Fruit fly (Drosophila melanogaster): ENCODE data around the gene CG3285.

The CG3285 gene

dm6 chr2L:3338566-3339215 lies 8.0 kb downstream of the CG3285 start (continued):
- TF ChIP-seq odd (GFP tag; optimal IDR thresholded peaks at IDR 0.05) (peak; percentile 24), NC2α (GFP tag; optimal IDR thresholded peaks at IDR 0.05) (peak; percentile 73), Usf (GFP tag; optimal IDR thresholded peaks at IDR 0.05) (peak; percentile 9), tx (GFP tag; optimal IDR thresholded peaks at IDR 0.05) (peak; percentile 74), fu2 (GFP tag; optimal IDR thresholded peaks at IDR 0.05) (peak; percentile 38), CG10274 (GFP tag; optimal IDR thresholded peaks at IDR 0.05) (no peak), prd (optimal IDR thresholded peaks at IDR 0.05) (no peak), prd (GFP tag; IDR thresholded peaks at IDR 0.05) (peak; percentile 89), CG11247 (GFP tag; IDR thresholded peaks at IDR 0.05) (peak; percentile 62), pita (GFP tag; optimal IDR thresholded peaks at IDR 0.05) (no peak), YL-1 (GFP tag; optimal IDR thresholded peaks at IDR 0.05) (no peak), Hr51 (GFP tag; optimal IDR thresholded peaks at IDR 0.05) (peak in 1 of 2 experiments; percentile 15), tgo (GFP tag; IDR thresholded peaks at IDR 0.05) (peak; percentile 65), sna (GFP tag; IDR thresholded peaks at IDR 0.05; ENCODE audit: partially characterized antibody) (no peak), en (GFP tag; optimal IDR thresholded peaks at IDR 0.05) (peak; percentile 71), ac (GFP tag; optimal IDR thresholded peaks at IDR 0.05) (no peak), ci (GFP tag; IDR thresholded peaks at IDR 0.05) (peak; percentile 94), dati (GFP tag; IDR thresholded peaks at IDR 0.05) (peak; percentile 59; the same call in 1 of the 2 replicates), CG17359 (tag; optimal IDR thresholded peaks at IDR 0.05) (peak; percentile 80), Hey (tag; optimal IDR thresholded peaks at IDR 0.05) (no peak), pho (GFP tag; optimal IDR thresholded peaks at IDR 0.05) (peak; percentile 38), jumu (GFP tag; optimal IDR thresholded peaks at IDR 0.05) (peak; percentile 88), chif (GFP tag; optimal IDR thresholded peaks at IDR 0.05) (peak; percentile 90 to 93), wdn (GFP tag; IDR thresholded peaks at IDR 0.05) (peak; percentile 30; the same call in 1 of the 2 replicates), rib (GFP tag; IDR thresholded peaks at IDR 0.05) (no peak), CHES-1-like (GFP tag; optimal IDR thresholded peaks at IDR 0.05) (peak; percentile 45), CG14441 (GFP tag; IDR thresholded peaks at IDR 0.05) (0 out of 2 replicates have a peak, but pooled peaks have one; percentile 51), usp (GFP tag; optimal IDR thresholded peaks at IDR 0.05) (no peak), ranshi (GFP tag; IDR thresholded peaks at IDR 0.05) (peak; percentile 68; the same call in 1 of the 2 replicates), wor (GFP tag; IDR thresholded peaks at IDR 0.05) (peak; percentile 70), CG11085 (GFP tag; IDR thresholded peaks at IDR 0.05) (no peak; the same call in 1 of the 2 replicates), CG1603 (tag; optimal IDR thresholded peaks at IDR 0.05) (peak; percentile 93), lab (GFP tag; optimal IDR thresholded peaks at IDR 0.05) (peak; percentile 67), pnt (GFP tag; optimal IDR thresholded peaks at IDR 0.05) (peak; percentile 89), NK7.1 (GFP tag; optimal IDR thresholded peaks at IDR 0.05) (peak; percentile 35), NC2β (GFP tag; optimal IDR thresholded peaks at IDR 0.05) (peak; percentile 90), CG1792 (GFP tag; optimal IDR thresholded peaks at IDR 0.05) (peak; percentile 63), CG17186 (GFP tag; optimal IDR thresholded peaks at IDR 0.05) (peak; percentile 58), ro (GFP tag; IDR thresholded peaks at IDR 0.05) (peak; percentile 66; the same call in 1 of the 2 replicates)

dm6 chr2L:3339420-3339819 lies 8.7 kb downstream of the CG3285 start:
- TF ChIP-seq klu (GFP tag; IDR thresholded peaks at IDR 0.05), result peak; percentile 17; the same call in 1 of the 2 replicates
- TF ChIP-seq gce (GFP tag; IDR thresholded peaks at IDR 0.05), result peak; percentile 43; the same call in 1 of the 3 replicates
- no peak for TF ChIP-seq ERR (GFP tag; optimal IDR thresholded peaks at IDR 0.05)
- TF ChIP-seq psq (GFP tag; optimal IDR thresholded peaks at IDR 0.05), result no peak
- TF ChIP-seq CG11696 (GFP tag; IDR thresholded peaks at IDR 0.05), result no peak
- TF ChIP-seq CG13894 (tag; optimal IDR thresholded peaks at IDR 0.05), result no peak
- no peak for TF ChIP-seq CG18476 (GFP tag; optimal IDR thresholded peaks at IDR 0.05)
- no peak for TF ChIP-seq sna (GFP tag; IDR thresholded peaks at IDR 0.05; ENCODE audit: partially characterized antibody)
- TF ChIP-seq CG3726 (GFP tag; IDR thresholded peaks at IDR 0.05), result no peak
- no peak for TF ChIP-seq vnd (GFP tag; IDR thresholded peaks at IDR 0.05; ENCODE audit: partially characterized antibody)
- TF ChIP-seq eve (GFP tag; optimal IDR thresholded peaks at IDR 0.05), result no peak
- TF ChIP-seq CG3163 (GFP tag; optimal IDR thresholded peaks at IDR 0.05), result no peak
- TF ChIP-seq MESR4 (GFP tag; optimal IDR thresholded peaks at IDR 0.05), result no peak
- TF ChIP-seq CG6791 (GFP tag; IDR thresholded peaks at IDR 0.05; ENCODE audit: partially characterized antibody), result peak; percentile 42; the same call in 1 of the 3 replicates
- no peak for TF ChIP-seq kay (GFP tag; optimal IDR thresholded peaks at IDR 0.05)

Data from whole organism, embryonic.